Fruit fly (Drosophila melanogaster) whole organism, embryonic: ENCODE measurements around the gene Srp19.

Experiments used
- Abd-B ChIP-seq: fragments of 200-800 bp; sonication (Bioruptor generic); optimal IDR thresholded peaks from 2 replicates; lab custom pipeline; 2018; ENCODE audit warnings: missing biosample characterization, mild to moderate bottlenecking, missing genetic modification characterization, moderate library complexity
- Atf6 ChIP-seq: fragments of 200-800 bp; sonication (Bioruptor generic); IDR thresholded peaks from 2 replicates; pipeline ENCODE4 v1.3.6; 2022; ENCODE audit warnings: missing biosample characterization, missing genetic modification characterization
- Bteb2 ChIP-seq: fragments of 200-800 bp; sonication (Bioruptor generic); optimal IDR thresholded peaks from 2 replicates; lab custom pipeline; 2016; ENCODE audit warnings: missing biosample characterization, missing genetic modification characterization
- CG10654 ChIP-seq: fragments of 200-800 bp; sonication (Bioruptor generic); optimal IDR thresholded peaks from 2 replicates; lab custom pipeline; 2016; ENCODE audit warnings: missing biosample characterization, missing genetic modification characterization
- CG11085 ChIP-seq: fragments of 200-800 bp; sonication (Bioruptor generic); IDR thresholded peaks from 2 replicates; pipeline ENCODE4 v1.3.6; 2022; ENCODE audit warnings: missing biosample characterization, missing genetic modification characterization
- CG12071 ChIP-seq: fragments of 200-800 bp; sonication (Bioruptor generic); optimal IDR thresholded peaks from 3 replicates; lab custom pipeline; 2018; ENCODE audit warnings: missing biosample characterization, mild to moderate bottlenecking, missing genetic modification characterization
- CG12391 ChIP-seq: fragments of 200-800 bp; sonication (Bioruptor generic); optimal IDR thresholded peaks from 3 replicates; lab custom pipeline; 2018; ENCODE audit warnings: missing biosample characterization, mild to moderate bottlenecking, missing genetic modification characterization, moderate library complexity
- CG12744 ChIP-seq: fragments of 200-800 bp; sonication (Bioruptor generic); optimal IDR thresholded peaks from 2 replicates; lab custom pipeline; 2016; ENCODE audit warnings: missing biosample characterization, missing genetic modification characterization
- CG13624 ChIP-seq: fragments of 200-800 bp; sonication (Bioruptor generic); optimal IDR thresholded peaks from 2 replicates; lab custom pipeline; 2016; ENCODE audit warnings: missing biosample characterization, missing genetic modification characterization
- CG14441 ChIP-seq: fragments of 200-800 bp; sonication (Bioruptor generic); IDR thresholded peaks from 2 replicates; pipeline ENCODE4 v1.3.6; 2022; ENCODE audit warnings: missing biosample characterization, missing genetic modification characterization
- CG15073 ChIP-seq: fragments of 200-800 bp; sonication (Bioruptor generic); optimal IDR thresholded peaks from 2 replicates; lab custom pipeline; 2016; ENCODE audit warnings: missing biosample characterization, missing genetic modification characterization
- CG16815 ChIP-seq: fragments of 200-800 bp; sonication (Bioruptor generic); optimal IDR thresholded peaks from 3 replicates; lab custom pipeline; 2017; ENCODE audit warnings: missing biosample characterization, mild to moderate bottlenecking, missing genetic modification characterization
- CG1792 ChIP-seq: fragments of 200-800 bp; sonication (Bioruptor generic); optimal IDR thresholded peaks from 2 replicates; lab custom pipeline; 2016; ENCODE audit warnings: missing biosample characterization, missing genetic modification characterization
- CG3281 ChIP-seq: fragments of 200-800 bp; sonication (Bioruptor generic); optimal IDR thresholded peaks from 3 replicates; lab custom pipeline; 2017; ENCODE audit warnings: missing biosample characterization, mild to moderate bottlenecking, missing genetic modification characterization
- CG3838 ChIP-seq: fragments of 200-800 bp; sonication (Bioruptor generic); optimal IDR thresholded peaks from 3 replicates; lab custom pipeline; 2016; ENCODE audit warnings: missing biosample characterization, missing genetic modification characterization
- CG4404 ChIP-seq: fragments of 200-800 bp; sonication (Bioruptor generic); IDR thresholded peaks from 2 replicates; pipeline ENCODE4 v1.3.6; 2022; ENCODE audit warnings: missing biosample characterization, missing genetic modification characterization
- CG7357 ChIP-seq: fragments of 200-800 bp; sonication (Bioruptor generic); IDR thresholded peaks from 3 replicates; pipeline ENCODE4 v1.3.6; 2022; ENCODE audit warnings: missing biosample characterization, missing genetic modification characterization
- CG8924 ChIP-seq: fragments of 200-800 bp; optimal IDR thresholded peaks from 3 replicates; lab custom pipeline; 2019; ENCODE audit warnings: missing biosample characterization, mild to moderate bottlenecking, missing genetic modification characterization, moderate library complexity
- Deaf1 ChIP-seq: fragments of 200-800 bp; optimal IDR thresholded peaks from 3 replicates; lab custom pipeline; 2019; ENCODE audit warnings: missing biosample characterization, mild to moderate bottlenecking, missing genetic modification characterization, moderate library complexity
- HLH54F ChIP-seq: fragments of 200-800 bp; sonication (Bioruptor generic); optimal IDR thresholded peaks from 3 replicates; lab custom pipeline; 2016; ENCODE audit warnings: missing biosample characterization, missing genetic modification characterization
- Jarid2 ChIP-seq: fragments of 200-800 bp; sonication (Bioruptor generic); optimal IDR thresholded peaks from 3 replicates; lab custom pipeline; 2017; ENCODE audit warnings: mild to moderate bottlenecking, missing biosample characterization, missing genetic modification reagents, missing genetic modification characterization
- MESR4 ChIP-seq: fragments of 200-800 bp; sonication (Bioruptor generic); optimal IDR thresholded peaks from 2 replicates; lab custom pipeline; 2018; ENCODE audit warnings: missing biosample characterization, mild to moderate bottlenecking, missing genetic modification characterization, moderate library complexity
- Med ChIP-seq: fragments of 200-800 bp; sonication (Bioruptor generic); peaks from one replicate; lab custom pipeline; 2016; ENCODE audit warnings: missing biosample characterization, missing genetic modification characterization, mild to moderate bottlenecking, inconsistent platforms, moderate library complexity
- Nf-YB ChIP-seq: fragments of 200-800 bp; sonication (Bioruptor generic); optimal IDR thresholded peaks from 3 replicates; lab custom pipeline; 2019; ENCODE audit warnings: missing biosample characterization, mild to moderate bottlenecking, missing genetic modification characterization, moderate library complexity
- Optix ChIP-seq: fragments of 200-800 bp; sonication (Bioruptor generic); IDR thresholded peaks from 3 replicates; pipeline ENCODE4 v1.3.6; 2022; ENCODE audit warnings: missing biosample characterization, missing genetic modification characterization
- Sry-β ChIP-seq: fragments of 200-800 bp; sonication (Bioruptor generic); optimal IDR thresholded peaks from 2 replicates; lab custom pipeline; 2018; ENCODE audit warnings: missing biosample characterization, mild to moderate bottlenecking, missing genetic modification characterization, moderate library complexity
- Sry-δ ChIP-seq: fragments of 200-800 bp; sonication (Bioruptor generic); optimal IDR thresholded peaks from 2 replicates; lab custom pipeline; 2016; ENCODE audit warnings: missing biosample characterization, missing genetic modification characterization
- Taf1 ChIP-seq: fragments of 200-800 bp; sonication (Bioruptor generic); IDR thresholded peaks from 2 replicates; pipeline ENCODE4 v1.3.6; 2022; ENCODE audit warnings: missing biosample characterization, missing genetic modification characterization
- ara ChIP-seq: fragments of 200-800 bp; sonication (Bioruptor generic); IDR thresholded peaks from 2 replicates; pipeline ENCODE4 v1.3.6; 2022; ENCODE audit warnings: missing biosample characterization, missing genetic modification characterization
- ase ChIP-seq: fragments of 200-800 bp; sonication (Bioruptor generic); IDR thresholded peaks from 3 replicates; pipeline ENCODE4 v1.3.6; 2022; ENCODE audit warnings: missing biosample characterization, missing genetic modification characterization
- da ChIP-seq: fragments of 200-800 bp; sonication (Bioruptor generic); optimal IDR thresholded peaks from 2 replicates; lab custom pipeline; 2016; ENCODE audit warnings: missing biosample characterization, missing genetic modification characterization
- dati ChIP-seq: fragments of 200-800 bp; sonication (Bioruptor generic); IDR thresholded peaks from 2 replicates; pipeline ENCODE4 v1.3.6; 2022; ENCODE audit warnings: missing biosample characterization, missing genetic modification characterization
- ewg ChIP-seq: fragments of 200-800 bp; sonication (Bioruptor generic); optimal IDR thresholded peaks from 3 replicates; lab custom pipeline; 2017; ENCODE audit warnings: mild to moderate bottlenecking, missing biosample characterization, missing genetic modification reagents, missing genetic modification characterization
- exex ChIP-seq: fragments of 200-800 bp; sonication (Bioruptor generic); optimal IDR thresholded peaks from 4 replicates; lab custom pipeline; 2018; ENCODE audit warnings: missing biosample characterization, mild to moderate bottlenecking, missing genetic modification characterization, moderate library complexity
- eyg ChIP-seq: fragments of 200-800 bp; sonication (Bioruptor generic); optimal IDR thresholded peaks from 3 replicates; lab custom pipeline; 2016; ENCODE audit warnings: missing biosample characterization, missing genetic modification characterization
- fru ChIP-seq: fragments of >200 bp; optimal IDR thresholded peaks from 2 replicates; lab custom pipeline; 2017
- jumu ChIP-seq: fragments of 200-800 bp; sonication (Bioruptor generic); optimal IDR thresholded peaks from 3 replicates; lab custom pipeline; 2016; ENCODE audit warnings: missing biosample characterization, missing genetic modification characterization
- ken ChIP-seq: fragments of 200-800 bp; sonication (Bioruptor generic); IDR thresholded peaks from 3 replicates; pipeline ENCODE4 v1.3.6; 2022; ENCODE audit warnings: missing biosample characterization, missing genetic modification characterization
- knrl ChIP-seq: fragments of 200-800 bp; sonication (Bioruptor generic); IDR thresholded peaks from 3 replicates; pipeline ENCODE4 v1.3.6; 2022; ENCODE audit warnings: missing biosample characterization, missing genetic modification characterization; ENCODE audit not compliant: partially characterized antibody
- lilli ChIP-seq: fragments of 200-800 bp; sonication (Bioruptor generic); optimal IDR thresholded peaks from 3 replicates; lab custom pipeline; 2016; ENCODE audit warnings: missing biosample characterization, missing genetic modification characterization
- nau ChIP-seq: fragments of 200-800 bp; sonication (Bioruptor generic); optimal IDR thresholded peaks from 3 replicates; lab custom pipeline; 2017; ENCODE audit warnings: missing biosample characterization, mild to moderate bottlenecking, missing genetic modification characterization, missing genetic modification reagents
- otp ChIP-seq: fragments of 200-800 bp; sonication (Bioruptor generic); IDR thresholded peaks from 3 replicates; pipeline ENCODE4, ENCODE4 v1.3.6; 2022; ENCODE audit warnings: missing biosample characterization, missing genetic modification characterization
- pfk ChIP-seq: fragments of 200-800 bp; sonication (Bioruptor generic); optimal IDR thresholded peaks from 2 replicates; lab custom pipeline; 2018; ENCODE audit warnings: missing biosample characterization, mild to moderate bottlenecking, missing genetic modification characterization, moderate library complexity
- phol ChIP-seq: fragments of 200-800 bp; sonication (Bioruptor generic); optimal IDR thresholded peaks from 3 replicates; lab custom pipeline; 2018; ENCODE audit warnings: missing biosample characterization, mild to moderate bottlenecking, missing genetic modification characterization, moderate library complexity
- ranshi ChIP-seq: fragments of 200-800 bp; sonication (Bioruptor generic); IDR thresholded peaks from 2 replicates; pipeline ENCODE4 v1.3.6; 2022; ENCODE audit warnings: missing biosample characterization, missing genetic modification characterization
- shn ChIP-seq: fragments of 200-800 bp; sonication (Bioruptor generic); optimal IDR thresholded peaks from 3 replicates; lab custom pipeline; 2016; ENCODE audit warnings: missing biosample characterization, missing genetic modification characterization
- slp2 ChIP-seq: fragments of 200-800 bp; sonication (Bioruptor generic); optimal IDR thresholded peaks from 2 replicates; lab custom pipeline; 2016; ENCODE audit warnings: missing biosample characterization, missing genetic modification characterization
- twi ChIP-seq: fragments of 200-800 bp; optimal IDR thresholded peaks from 2 replicates; lab custom pipeline; 2019; ENCODE audit warnings: missing biosample characterization, mild to moderate bottlenecking, missing genetic modification characterization, moderate library complexity
- vvl ChIP-seq: fragments of 200-800 bp; sonication (Bioruptor generic); IDR thresholded peaks from 2 replicates; pipeline ENCODE4 v1.3.6; 2022; ENCODE audit warnings: missing biosample characterization, missing genetic modification characterization
- zen2 ChIP-seq: fragments of 200-800 bp; sonication (Bioruptor generic); IDR thresholded peaks from 3 replicates; pipeline ENCODE4 v1.3.6; 2022; ENCODE audit warnings: missing biosample characterization, missing genetic modification characterization; ENCODE audit not compliant: partially characterized antibody

The Srp19 gene

DNA sequence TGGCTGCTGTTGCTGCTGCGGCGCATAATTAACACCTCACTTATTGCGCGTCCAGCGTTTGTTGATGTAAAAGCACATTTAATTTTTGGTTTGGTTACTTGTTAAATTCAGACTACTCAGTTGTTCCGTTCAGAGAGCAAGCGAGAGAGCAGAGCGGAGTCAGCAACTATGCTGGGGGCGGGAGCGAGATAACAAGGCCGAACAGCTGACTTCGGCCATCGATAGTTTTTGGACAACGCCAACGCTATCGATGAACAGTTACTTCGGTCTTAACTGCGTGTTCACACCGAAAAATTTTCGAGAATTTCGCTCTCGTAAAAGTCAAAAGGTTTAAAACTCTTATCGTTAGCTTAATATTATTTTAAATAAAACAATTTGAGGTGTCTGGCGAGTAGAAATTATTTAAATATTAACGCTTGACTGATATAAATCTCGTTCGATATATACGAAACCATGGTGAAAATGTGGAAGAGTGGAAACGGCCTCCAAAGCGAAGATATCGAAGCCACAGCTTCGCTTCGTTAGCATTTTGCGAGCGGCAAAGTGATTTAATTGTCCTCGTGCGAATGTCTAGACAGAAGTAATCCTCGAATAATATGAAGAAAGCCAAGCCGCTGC lies 33.6 kb upstream of the Srp19 start, which contains the start of the genes SMSr and smid (continued):
- TF ChIP-seq zen2 (GFP tag; lab: Robert Waterston, UW) (peak; percentile 53; the same call in 2 of the 3 replicates), nau (GFP tag; lab: Kevin White, UChicago) (no peak), ken (GFP tag; lab: Robert Waterston, UW) (0 out of 3 replicates have a peak, but pooled peaks have one; percentile 55), CG11085 (GFP tag; lab: Robert Waterston, UW) (peak; percentile 58), otp (no peak), CG7357 (GFP tag; lab: Robert Waterston, UW) (peak; percentile 99), Sry-β (GFP tag; lab: Kevin White, UChicago) (peak; percentile 25), CG3838 (no peak), dati (GFP tag; lab: Robert Waterston, UW) (no peak), CG12744 (GFP tag; lab: Kevin White, UChicago) (no peak), CG3281 (peak; percentile 44), fru (lab: Kevin White, UChicago) (no peak), CG1792 (GFP tag; lab: Kevin White, UChicago) (no peak), CG4404 (GFP tag; lab: Robert Waterston, UW) (peak; percentile 56; the same call in 1 of the 2 replicates), lilli (GFP tag; lab: Kevin White, UChicago) (peak; percentile 81), Abd-B (GFP tag; lab: Kevin White, UChicago) (no peak), slp2 (GFP tag; lab: Kevin White, UChicago) (peak; percentile 42), HLH54F (GFP tag; lab: Kevin White, UChicago) (peak; percentile 55), CG13624 (GFP tag; lab: Kevin White, UChicago) (peak; percentile 43), CG12071 (GFP tag; lab: Kevin White, UChicago) (no peak), CG10654 (GFP tag; lab: Kevin White, UChicago) (peak; percentile 38), da (GFP tag; lab: Kevin White, UChicago) (no peak), exex (tag; lab: Kevin White, UChicago) (no peak), phol (tag; lab: Kevin White, UChicago) (peak; percentile 84), twi (tag; lab: Kevin White, UChicago) (peak; percentile 42), Taf1 (no peak; the same call in 1 of the 2 replicates), pfk (GFP tag; lab: Kevin White, UChicago) (peak; percentile 26), shn (GFP tag; lab: Kevin White, UChicago) (peak; percentile 35), ase (GFP tag; lab: Robert Waterston, UW) (0 out of 3 replicates have a peak, but pooled peaks have one; percentile 42), ranshi (0 out of 2 replicates have a peak, but pooled peaks have one; percentile 32), Optix (no peak), CG14441 (GFP tag; lab: Robert Waterston, UW) (peak; percentile 44), Deaf1 (tag; lab: Kevin White, UChicago) (peak; percentile 72), CG12391 (tag; lab: Kevin White, UChicago) (peak; percentile 80), eyg (no peak), knrl (GFP tag; lab: Robert Waterston, UW) (peak; percentile 93), ara (GFP tag; lab: Robert Waterston, UW) (0 out of 2 replicates have a peak, but pooled peaks have one; percentile 44), Med (GFP tag; lab: Kevin White, UChicago) (peak; percentile 83), CG16815 (GFP tag; lab: Kevin White, UChicago) (peak; percentile 19), MESR4 (peak; percentile 56), vvl (peak; percentile 23; the same call in 1 of the 2 replicates), Sry-δ (GFP tag; lab: Kevin White, UChicago) (peak; percentile 77), Bteb2 (GFP tag; lab: Kevin White, UChicago) (peak; percentile 39), jumu (GFP tag; lab: Kevin White, UChicago) (peak; percentile 51), ewg (GFP tag; lab: Kevin White, UChicago) (peak; percentile 24), CG15073 (GFP tag; lab: Kevin White, UChicago) (no peak), Atf6 (GFP tag; lab: Robert Waterston, UW) (peak; percentile 52; the same call in 1 of the 2 replicates), Nf-YB (peak; percentile 2), CG8924 (peak; percentile 68), Jarid2 (GFP tag; lab: Kevin White, UChicago) (no peak)
